Fruit fly (Drosophila melanogaster): Measurements from ENCODE around the gene CG15317.
A peak's percentile ranks its signal among the peaks of the same experiment; 100 is the strongest.

Gene CG15317

DNA sequence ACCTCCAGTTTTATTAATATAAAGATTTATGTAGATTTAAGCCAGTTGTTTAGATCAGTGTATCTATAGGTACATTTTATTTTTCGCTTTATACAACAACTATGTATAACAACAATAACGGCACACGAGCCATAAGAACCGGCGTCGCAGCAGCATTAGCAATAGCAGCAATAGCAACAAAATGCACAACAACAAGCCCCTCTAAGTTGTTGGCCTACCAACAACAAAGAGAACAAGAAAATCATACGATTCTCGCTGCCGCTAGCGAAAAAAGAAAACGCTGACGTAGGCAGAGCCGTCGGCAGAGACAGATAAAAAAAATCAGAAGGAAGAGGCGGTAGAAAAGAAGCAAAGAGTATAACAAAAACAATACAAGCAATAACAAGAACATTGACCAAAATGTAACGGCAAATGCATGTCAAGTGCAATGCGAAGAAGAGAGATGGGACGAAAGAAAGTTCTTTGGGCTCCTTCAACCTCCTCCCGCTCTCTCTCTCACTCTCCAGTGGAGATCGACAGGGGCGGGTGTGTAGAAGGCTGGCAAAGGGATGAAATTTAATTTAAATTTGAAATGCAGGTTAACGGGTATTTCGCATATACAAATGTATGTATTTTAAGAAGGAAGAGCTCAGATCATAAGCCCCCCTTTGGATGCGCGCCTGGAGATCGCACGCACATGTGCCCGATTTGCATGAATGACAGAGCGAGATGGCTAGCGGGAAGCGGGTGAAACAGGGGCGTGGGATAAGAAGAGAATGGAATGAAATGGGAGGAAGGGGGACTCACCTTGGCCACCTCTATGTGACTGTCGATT lies 22.6 kb upstream of the CG15317 start (continued):
- peak; percentile 98 for TF ChIP-seq Gsc (GFP tag; IDR thresholded peaks at IDR 0.05)
- TF ChIP-seq Ptx1 (GFP tag; IDR thresholded peaks at IDR 0.05), result peak; percentile 98
- peak; percentile 98 for TF ChIP-seq CG1529 (GFP tag; optimal IDR thresholded peaks at IDR 0.05)
- peak; percentile 94 for TF ChIP-seq Nf-YA (GFP tag; IDR thresholded peaks at IDR 0.05)
- TF ChIP-seq gem (tag; optimal IDR thresholded peaks at IDR 0.05), result peak; percentile 99
- TF ChIP-seq CG13894 (tag; optimal IDR thresholded peaks at IDR 0.05), result peak; percentile 89
- no peak for TF ChIP-seq fru (optimal IDR thresholded peaks at IDR 0.05)
- peak; percentile 92 for TF ChIP-seq CG12299 (tag; optimal IDR thresholded peaks at IDR 0.05)
- TF ChIP-seq z (GFP tag; IDR thresholded peaks at IDR 0.05), result peak; percentile 81; the same call in 2 of the 3 replicates
- no peak for TF ChIP-seq Opbp (GFP tag; IDR thresholded peaks at IDR 0.05; ENCODE audit: partially characterized antibody)
- peak; percentile 99 for TF ChIP-seq CG16815 (GFP tag; optimal IDR thresholded peaks at IDR 0.05)
- TF ChIP-seq zf30C (GFP tag; optimal IDR thresholded peaks at IDR 0.05), result no peak
- no peak for TF ChIP-seq hth (optimal IDR thresholded peaks at IDR 0.05)
- TF ChIP-seq croc (GFP tag; conservative IDR thresholded peaks at IDR 0.05), result peak; percentile 99
- TF ChIP-seq CG6272 (GFP tag; IDR thresholded peaks at IDR 0.05), result peak; percentile 98
- TF ChIP-seq dm (GFP tag; optimal IDR thresholded peaks at IDR 0.05), result peak; percentile 98
- TF ChIP-seq CG43689 (GFP tag; IDR thresholded peaks at IDR 0.05), result peak; percentile 94
- TF ChIP-seq nerfin-2 (GFP tag; IDR thresholded peaks at IDR 0.05; ENCODE audit: partially characterized antibody), result no peak
- peak; percentile 99 for TF ChIP-seq CG11456 (GFP tag; IDR thresholded peaks at IDR 0.05)
- TF ChIP-seq Sin3A (optimal IDR thresholded peaks at IDR 0.05), result no peak
- peak; percentile 98 for TF ChIP-seq HLH3B (GFP tag; IDR thresholded peaks at IDR 0.05)
- no peak for TF ChIP-seq amos (GFP tag; IDR thresholded peaks at IDR 0.05; ENCODE audit: partially characterized antibody)
- TF ChIP-seq CG8478 (optimal IDR thresholded peaks at IDR 0.05), result no peak
- peak; percentile 95 for TF ChIP-seq Vsx1 (GFP tag; optimal IDR thresholded peaks at IDR 0.05)
- TF ChIP-seq pzg (GFP tag; optimal IDR thresholded peaks at IDR 0.05), result peak; percentile 26
- peak; percentile 94 for TF ChIP-seq CG17568 (GFP tag; optimal IDR thresholded peaks at IDR 0.05)
- TF ChIP-seq CG13424 (tag; optimal IDR thresholded peaks at IDR 0.05), result peak; percentile 97
- peak; percentile 98 for TF ChIP-seq HmgD (GFP tag; optimal IDR thresholded peaks at IDR 0.05)
- TF ChIP-seq da (GFP tag; optimal IDR thresholded peaks at IDR 0.05), result peak; percentile 97
- peak; percentile 95 for TF ChIP-seq cwo (GFP tag; optimal IDR thresholded peaks at IDR 0.05)
- peak; percentile 97 for TF ChIP-seq CG11085 (GFP tag; IDR thresholded peaks at IDR 0.05)
- TF ChIP-seq Atf-2 (GFP tag; optimal IDR thresholded peaks at IDR 0.05), result peak; percentile 98
- TF ChIP-seq H15 (GFP tag; IDR thresholded peaks at IDR 0.05), result peak; percentile 99
- TF ChIP-seq lbe (GFP tag; optimal IDR thresholded peaks at IDR 0.05), result peak; percentile 98
- TF ChIP-seq CG7745 (tag; optimal IDR thresholded peaks at IDR 0.05), result peak; percentile 91
- TF ChIP-seq sd (tag; optimal IDR thresholded peaks at IDR 0.05), result peak; percentile 89
- TF ChIP-seq Dll (GFP tag; IDR thresholded peaks at IDR 0.05; ENCODE audit: partially characterized antibody), result no peak
- TF ChIP-seq CG17361 (GFP tag; IDR thresholded peaks at IDR 0.05), result peak; percentile 98
- peak; percentile 99 for TF ChIP-seq NFAT (GFP tag; IDR thresholded peaks at IDR 0.05)
- TF ChIP-seq HLH4C (GFP tag; IDR thresholded peaks at IDR 0.05; ENCODE audit: partially characterized antibody), result no peak
- peak; percentile 98 for TF ChIP-seq ttk (GFP tag; IDR thresholded peaks at IDR 0.05)
- peak; percentile 83 for TF ChIP-seq CG30020 (tag; optimal IDR thresholded peaks at IDR 0.05)
- TF ChIP-seq Bdp1 (GFP tag; optimal IDR thresholded peaks at IDR 0.05), result peak; percentile 93
- peak; percentile 77 for TF ChIP-seq sug (tag; optimal IDR thresholded peaks at IDR 0.05)
- TF ChIP-seq CG10321 (GFP tag; IDR thresholded peaks at IDR 0.05), result peak; percentile 84
- TF ChIP-seq org-1 (GFP tag; optimal IDR thresholded peaks at IDR 0.05), result peak; percentile 97
- TF ChIP-seq Elba2 (GFP tag; optimal IDR thresholded peaks at IDR 0.05), result peak; percentile 89
- peak; percentile 80 for TF ChIP-seq CG2116 (GFP tag; optimal IDR thresholded peaks at IDR 0.05)
- peak; percentile 97 for TF ChIP-seq PHDP (tag; optimal IDR thresholded peaks at IDR 0.05)
- no peak for TF ChIP-seq Bgb (GFP tag; IDR thresholded peaks at IDR 0.05; ENCODE audit: partially characterized antibody)

Data from whole organism, embryonic.